Fruit fly (Drosophila melanogaster): Measurements from ENCODE around the gene Cht7.

Cht7 gene

dm6 chr3L:3077568-3078107 lies 29.1 kb downstream of the Cht7 start (continued):
- TF ChIP-seq CG5953 (GFP tag; IDR thresholded peaks at IDR 0.05) (0 out of 2 replicates have a peak, but pooled peaks have one; percentile 8), NC2α (GFP tag; optimal IDR thresholded peaks at IDR 0.05) (no peak), CG30431 (GFP tag; optimal IDR thresholded peaks at IDR 0.05) (no peak), CG5180 (GFP tag; optimal IDR thresholded peaks at IDR 0.05) (peak; percentile 81), CG6791 (GFP tag; IDR thresholded peaks at IDR 0.05; ENCODE audit: partially characterized antibody) (no peak), CG8944 (GFP tag; optimal IDR thresholded peaks at IDR 0.05) (no peak), CG34376 (GFP tag; optimal IDR thresholded peaks at IDR 0.05) (peak; percentile 80), ATbp (GFP tag; optimal IDR thresholded peaks at IDR 0.05) (peak; percentile 64), Sry-β (GFP tag; optimal IDR thresholded peaks at IDR 0.05) (no peak), oc (tag; optimal IDR thresholded peaks at IDR 0.05) (peak; percentile 80), ro (GFP tag; IDR thresholded peaks at IDR 0.05) (no peak), pho (GFP tag; optimal IDR thresholded peaks at IDR 0.05) (no peak), unpg (GFP tag; optimal IDR thresholded peaks at IDR 0.05) (peak; percentile 13), lola (GFP tag; optimal IDR thresholded peaks at IDR 0.05) (peak in 1 of 3 experiments; percentile 31), yki (optimal IDR thresholded peaks at IDR 0.05) (no peak), Ets65A (GFP tag) (no peak), Gsc (GFP tag; IDR thresholded peaks at IDR 0.05) (no peak), CG6254 (GFP tag; optimal IDR thresholded peaks at IDR 0.05) (no peak), ssp (GFP tag; IDR thresholded peaks at IDR 0.05) (no peak), lmd (GFP tag; IDR thresholded peaks at IDR 0.05) (no peak), crp (GFP tag; optimal IDR thresholded peaks at IDR 0.05) (peak in 1 of 2 experiments; percentile 15), lov (optimal IDR thresholded peaks at IDR 0.05) (no peak), lov (GFP tag; IDR thresholded peaks at IDR 0.05) (peak; percentile 73; the same call in 1 of the 3 replicates), CG1529 (GFP tag; optimal IDR thresholded peaks at IDR 0.05) (no peak), Doc2 (GFP tag; IDR thresholded peaks at IDR 0.05) (no peak), grau (tag; optimal IDR thresholded peaks at IDR 0.05) (no peak), vvl (GFP tag; IDR thresholded peaks at IDR 0.05) (peak; percentile 75), CG2199 (GFP tag; IDR thresholded peaks at IDR 0.05) (no peak), CG10462 (GFP tag; optimal IDR thresholded peaks at IDR 0.05) (no peak), gcm (GFP tag; optimal IDR thresholded peaks at IDR 0.05) (no peak), Bdp1 (GFP tag; optimal IDR thresholded peaks at IDR 0.05) (no peak), Xbp1 (GFP tag; optimal IDR thresholded peaks at IDR 0.05) (peak; percentile 4), CG12071 (GFP tag; optimal IDR thresholded peaks at IDR 0.05) (peak; percentile 26), CG6272 (GFP tag; IDR thresholded peaks at IDR 0.05) (0 out of 2 replicates have a peak, but pooled peaks have one; percentile 13), Oli (tag; optimal IDR thresholded peaks at IDR 0.05) (no peak), CG4360 (GFP tag; IDR thresholded peaks at IDR 0.05) (no peak), pan (optimal IDR thresholded peaks at IDR 0.05) (no peak), pan (GFP tag; optimal IDR thresholded peaks at IDR 0.05 in 1 of 2, IDR thresholded peaks at IDR 0.05 in 1 of 2) (peak in 1 of 2 experiments; percentile 58), slp2 (GFP tag; optimal IDR thresholded peaks at IDR 0.05) (peak; percentile 31), sqz (GFP tag; optimal IDR thresholded peaks at IDR 0.05) (peak; percentile 62), pnt (GFP tag; optimal IDR thresholded peaks at IDR 0.05) (no peak), CG17361 (GFP tag; IDR thresholded peaks at IDR 0.05) (no peak), nerfin-2 (GFP tag; IDR thresholded peaks at IDR 0.05; ENCODE audit: partially characterized antibody) (no peak), CG3163 (GFP tag; optimal IDR thresholded peaks at IDR 0.05) (peak; percentile 46), vnd (GFP tag; IDR thresholded peaks at IDR 0.05; ENCODE audit: partially characterized antibody) (no peak), wor (GFP tag; IDR thresholded peaks at IDR 0.05) (no peak), bbx (GFP tag; IDR thresholded peaks at IDR 0.05; ENCODE audit: partially characterized antibody) (no peak), ken (GFP tag; IDR thresholded peaks at IDR 0.05) (no peak), Ssrp (tag; optimal IDR thresholded peaks at IDR 0.05) (no peak), CG10321 (GFP tag; IDR thresholded peaks at IDR 0.05) (peak; percentile 36; the same call in 1 of the 2 replicates), NFAT (GFP tag; IDR thresholded peaks at IDR 0.05) (peak; percentile 71)

Measured in whole organism, embryonic.